Fruit fly (Drosophila melanogaster): Measurements from ENCODE around the gene CG4598.

Gene CG4598

dm6 chr2L:9911783-9912182, 6.6 kb upstream of the CG4598 start (continued):
- TF ChIP-seq CG32532 (GFP tag; IDR thresholded peaks at IDR 0.05) (peak; percentile 15; the same call in 1 of the 2 replicates), Ptx1 (GFP tag; IDR thresholded peaks at IDR 0.05) (peak; percentile 50), Deaf1 (tag; optimal IDR thresholded peaks at IDR 0.05) (peak; percentile 88), Myb (GFP tag; optimal IDR thresholded peaks at IDR 0.05) (peak; percentile 1), vvl (GFP tag; IDR thresholded peaks at IDR 0.05) (0 out of 2 replicates have a peak, but pooled peaks have one; percentile 40), otp (GFP tag; IDR thresholded peaks at IDR 0.05) (no peak), CG8290 (GFP tag; optimal IDR thresholded peaks at IDR 0.05) (no peak), CG8290 (tag; optimal IDR thresholded peaks at IDR 0.05) (peak in 1 of 2 experiments; percentile 14), CG11504 (tag; optimal IDR thresholded peaks at IDR 0.05) (peak; percentile 31), mam (GFP tag; optimal IDR thresholded peaks at IDR 0.05) (peak; percentile 38), Ets97D (GFP tag; optimal IDR thresholded peaks at IDR 0.05) (no peak), GATAe (GFP tag; conservative IDR thresholded peaks at IDR 0.05) (no peak), Mad (GFP tag; optimal IDR thresholded peaks at IDR 0.05) (no peak), Sry-β (GFP tag; optimal IDR thresholded peaks at IDR 0.05) (no peak), ham (GFP tag; IDR thresholded peaks at IDR 0.05) (peak; percentile 17; the same call in 1 of the 2 replicates), CG12219 (GFP tag; optimal IDR thresholded peaks at IDR 0.05) (no peak), CG7786 (GFP tag; optimal IDR thresholded peaks at IDR 0.05) (no peak), CG16815 (GFP tag; optimal IDR thresholded peaks at IDR 0.05) (no peak), CG4328 (GFP tag; optimal IDR thresholded peaks at IDR 0.05) (no peak), maf-S (GFP tag; optimal IDR thresholded peaks at IDR 0.05) (no peak), sens-2 (GFP tag; IDR thresholded peaks at IDR 0.05) (no peak), CG15479 (GFP tag; optimal IDR thresholded peaks at IDR 0.05) (no peak), bbx (GFP tag; IDR thresholded peaks at IDR 0.05; ENCODE audit: partially characterized antibody) (no peak), Adf1 (GFP tag; IDR thresholded peaks at IDR 0.05) (no peak), CG18011 (GFP tag; optimal IDR thresholded peaks at IDR 0.05) (no peak), crc (GFP tag; optimal IDR thresholded peaks at IDR 0.05) (peak; percentile 44), CG33213 (GFP tag; optimal IDR thresholded peaks at IDR 0.05) (no peak), CG1603 (tag; optimal IDR thresholded peaks at IDR 0.05) (peak; percentile 8), CG7357 (GFP tag; IDR thresholded peaks at IDR 0.05) (no peak), prd (optimal IDR thresholded peaks at IDR 0.05) (no peak), prd (GFP tag; IDR thresholded peaks at IDR 0.05) (0 out of 3 replicates have a peak, but pooled peaks have one; percentile 13), NFAT (GFP tag; IDR thresholded peaks at IDR 0.05) (0 out of 2 replicates have a peak, but pooled peaks have one; percentile 23), Meics (GFP tag; optimal IDR thresholded peaks at IDR 0.05) (peak; percentile 12), Ets65A (GFP tag) (no peak), al (GFP tag; IDR thresholded peaks at IDR 0.05) (0 out of 2 replicates have a peak, but pooled peaks have one; percentile 8), sob (GFP tag; IDR thresholded peaks at IDR 0.05) (peak; percentile 23; the same call in 1 of the 2 replicates)

dm6 chr2L:9912570-9913260, 5.7 kb upstream of the CG4598 start, which contains the start of the genes Etl1 and Srp54:
TSS of gene Etl1 (minus strand) at chr2L:9912608.
TSS of gene Srp54 (plus strand) at chr2L:9912911.
- TF ChIP-seq CG4424 (GFP tag; optimal IDR thresholded peaks at IDR 0.05) (peak; percentile 2), CG43689 (GFP tag; IDR thresholded peaks at IDR 0.05) (no peak), CG13287 (GFP tag; IDR thresholded peaks at IDR 0.05; ENCODE audit: partially characterized antibody) (no peak; the same call in 1 of the 2 replicates), CG6654 (GFP tag; optimal IDR thresholded peaks at IDR 0.05) (no peak), Nf-YC (tag; optimal IDR thresholded peaks at IDR 0.05) (peak; percentile 35), amos (GFP tag; IDR thresholded peaks at IDR 0.05; ENCODE audit: partially characterized antibody) (no peak), CG4617 (GFP tag; optimal IDR thresholded peaks at IDR 0.05; ENCODE audit: borderline replicate concordance) (peak; percentile 30), Doc2 (GFP tag; IDR thresholded peaks at IDR 0.05) (no peak), CG16813 (GFP tag; IDR thresholded peaks at IDR 0.05; ENCODE audit: partially characterized antibody) (0 out of 3 replicates have a peak, but pooled peaks have one; percentile 1), Sry-δ (GFP tag; optimal IDR thresholded peaks at IDR 0.05) (peak; percentile 28), lola (GFP tag; optimal IDR thresholded peaks at IDR 0.05) (no peak), bowl (GFP tag; IDR thresholded peaks at IDR 0.05) (no peak), CG11695 (GFP tag; IDR thresholded peaks at IDR 0.05) (no peak), sc (optimal IDR thresholded peaks at IDR 0.05) (no peak), sc (GFP tag; optimal IDR thresholded peaks at IDR 0.05) (no peak), CG8290 (GFP tag; optimal IDR thresholded peaks at IDR 0.05) (peak; percentile 10), CG8290 (tag; optimal IDR thresholded peaks at IDR 0.05) (no peak), NfI (GFP tag; optimal IDR thresholded peaks at IDR 0.05) (no peak)

All from whole organism, embryonic.